Fruit fly (Drosophila melanogaster) whole organism, embryonic: Measurements from ENCODE around the gene Sulf1.

Experiments used
- CG1602 ChIP-seq: fragments of 200-800 bp; sonication (Bioruptor generic); optimal IDR thresholded peaks from 3 replicates; lab custom pipeline; 2016; ENCODE audit warnings: missing biosample characterization, missing genetic modification characterization
- CG2116 ChIP-seq: fragments of 200-800 bp; sonication (Bioruptor generic); optimal IDR thresholded peaks from 3 replicates; lab custom pipeline; 2018; ENCODE audit warnings: missing biosample characterization, mild to moderate bottlenecking, missing genetic modification characterization
- CG4360 ChIP-seq: fragments of 200-800 bp; sonication (Bioruptor generic); IDR thresholded peaks from 2 replicates; pipeline ENCODE4 v1.3.6; 2022; ENCODE audit warnings: missing biosample characterization, missing genetic modification characterization
- CG6854 ChIP-seq: fragments of 200-800 bp; sonication (Bioruptor generic); optimal IDR thresholded peaks from 3 replicates; lab custom pipeline; 2017; ENCODE audit warnings: missing biosample characterization, mild to moderate bottlenecking, missing genetic modification characterization
- CG7372 ChIP-seq: fragments of 200-800 bp; sonication (Bioruptor generic); IDR thresholded peaks from 2 replicates; pipeline ENCODE4 v1.3.6; 2022; ENCODE audit warnings: missing biosample characterization, missing genetic modification characterization
- CTCF ChIP-seq: fragments of 200-800 bp; sonication (Bioruptor generic); optimal IDR thresholded peaks from 2 replicates; lab custom pipeline; 2017; ENCODE audit warnings: missing biosample characterization, mild to moderate bottlenecking, missing genetic modification characterization, moderate library complexity
- Gug ChIP-seq: fragments of 200-800 bp; sonication (Bioruptor generic); IDR thresholded peaks from 4 replicates; pipeline ENCODE4 v1.3.6; 2022; ENCODE audit warnings: missing biosample characterization, missing genetic modification characterization
- lola ChIP-seq, 3 experiments: fragments of >200 bp in 2 of 3; fragments of 200-800 bp in 1 of 3; sonication (Bioruptor generic) in 1 of 3; optimal IDR thresholded peaks; 2 replicates each; lab custom pipeline; 2017 to 2019; ENCODE audit warnings: missing biosample characterization in 3 of 3, missing genetic modification characterization in 3 of 3, mild to moderate bottlenecking in 1 of 3, moderate library complexity in 1 of 3

DNA sequence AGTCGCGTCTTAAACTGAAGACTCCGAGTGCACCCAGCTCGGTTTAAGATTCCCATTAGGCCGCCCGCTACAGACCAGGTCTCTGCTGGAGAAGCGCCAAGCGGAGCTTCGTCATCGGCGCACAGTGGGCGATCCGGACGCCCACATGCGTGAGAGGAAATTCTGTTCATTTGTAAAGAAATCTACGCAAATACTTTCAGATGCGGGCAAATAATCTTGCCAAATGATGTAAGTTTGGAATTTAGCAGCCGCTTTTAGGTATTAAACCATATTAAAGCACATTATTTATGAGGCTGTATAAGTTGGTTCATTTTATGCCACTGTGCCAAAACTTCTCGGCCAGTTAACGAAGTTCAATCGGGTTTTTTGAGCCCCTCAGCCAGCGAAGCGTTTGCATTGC lies 28.9 kb upstream of the Sulf1 start, which contains the start of gene js:
- no peak for TF ChIP-seq CG1602 (GFP tag; lab: Kevin White, UChicago)
- no peak for TF ChIP-seq CTCF (GFP tag; lab: Kevin White, UChicago)
- no peak for TF ChIP-seq CG2116 (GFP tag; lab: Kevin White, UChicago)
- no peak for TF ChIP-seq CG4360
- no peak for TF ChIP-seq CG7372 (GFP tag; lab: Robert Waterston, UW)
- no peak for TF ChIP-seq Gug (GFP tag; lab: Robert Waterston, UW)
- TF ChIP-seq CG6854 (GFP tag; lab: Kevin White, UChicago) = no peak
- no peak for TF ChIP-seq lola (GFP tag; optimal IDR thresholded peaks at IDR 0.05; lab: Kevin White, UChicago)
